Fruit fly (Drosophila melanogaster) Kc167 (cell line): ENCODE data around the gene CG9399.

Experiments used
- Myc ChIP-seq: fragments of >200 bp; optimal IDR thresholded peaks from 2 replicates; lab custom pipeline; 2017; ENCODE audit warnings: missing external identifiers
- Sin3A ChIP-seq: fragments of >200 bp; optimal IDR thresholded peaks from 2 replicates; lab custom pipeline; 2018; ENCODE audit warnings: missing external identifiers
- h ChIP-seq: fragments of >200 bp; optimal IDR thresholded peaks from 3 replicates; lab custom pipeline; 2018; ENCODE audit warnings: missing external identifiers
- insv ChIP-seq: fragments of >200 bp; optimal IDR thresholded peaks from 3 replicates; lab custom pipeline; 2018; ENCODE audit warnings: missing external identifiers
- psq ChIP-seq: fragments of >200 bp; optimal IDR thresholded peaks from 2 replicates; lab custom pipeline; 2017; ENCODE audit warnings: missing external identifiers
- ttk ChIP-seq: sonication (Bioruptor generic); optimal IDR thresholded peaks from 2 replicates; lab custom pipeline; 2017; ENCODE audit warnings: missing external identifiers

CG9399 gene

dm6 chr3R:9583122-9583521, 9.1 kb upstream of the CG9399 start, which contains the start of gene CG33654:
CG33654 (minus strand) TSS chr3R:9583222.
- no peak for TF ChIP-seq Myc (lab: Kevin White, UChicago)
- no peak for TF ChIP-seq ttk
- TF ChIP-seq Sin3A (lab: Kevin White, UChicago): no peak
- TF ChIP-seq psq: no peak
- no peak for TF ChIP-seq h
- TF ChIP-seq insv (lab: Kevin White, UChicago): no peak

- TF ChIP-seq ttk (no peak), h (no peak), insv (lab: Kevin White, UChicago) (no peak), Myc (lab: Kevin White, UChicago) (no peak), Sin3A (lab: Kevin White, UChicago) (no peak), psq (no peak)
Measured at dm6 chr3R:9581973-9582372, 8.0 kb upstream of the CG9399 start.

dm6 chr3R:9581089-9581520, 7.1 kb upstream of the CG9399 start, which contains the start of gene CG8301:
CG8301 (plus strand) TSS chr3R:9581306.
- TF ChIP-seq insv (lab: Kevin White, UChicago) (no peak), Myc (lab: Kevin White, UChicago) (no peak), h (no peak), psq (no peak), Sin3A (lab: Kevin White, UChicago) (no peak), ttk (no peak)

- TF ChIP-seq ttk (no peak), Myc (lab: Kevin White, UChicago) (no peak), psq (no peak), h (no peak), insv (lab: Kevin White, UChicago) (no peak), Sin3A (lab: Kevin White, UChicago) (no peak)
Measured at dm6 chr3R:9577382-9578137, 3.5 kb upstream of the CG9399 start, which contains the start of the genes Kap-alpha3 and Son. Kap-alpha3 (minus strand) TSS chr3R:9577733. Son (plus strand) TSS chr3R:9578042.

dm6 chr3R:9572929-9573811, 841 bp downstream of the CG9399 start:
- TF ChIP-seq Sin3A (lab: Kevin White, UChicago) (no peak), insv (lab: Kevin White, UChicago) (no peak), psq (no peak), h (no peak), ttk (no peak), Myc (lab: Kevin White, UChicago) (no peak)

- TF ChIP-seq h (no peak), psq (no peak), Myc (lab: Kevin White, UChicago) (no peak), ttk (no peak), Sin3A (lab: Kevin White, UChicago) (no peak), insv (lab: Kevin White, UChicago) (no peak)
Measured at dm6 chr3R:9571523-9571922, 2.5 kb downstream of the CG9399 start, which contains the start of gene CG9396. CG9396 (minus strand) TSS chr3R:9571623.

dm6 chr3R:9570657-9571056, 3.4 kb downstream of the CG9399 start:
- TF ChIP-seq h (no peak), ttk (no peak), psq (no peak), Sin3A (lab: Kevin White, UChicago) (no peak), insv (lab: Kevin White, UChicago) (no peak), Myc (lab: Kevin White, UChicago) (no peak)

- TF ChIP-seq Myc (lab: Kevin White, UChicago) (no peak), h (no peak), ttk (no peak), insv (lab: Kevin White, UChicago) (no peak), Sin3A (lab: Kevin White, UChicago) (no peak), psq (no peak)
Measured at dm6 chr3R:9570114-9570513, 3.9 kb downstream of the CG9399 start, which contains the start of gene CG16790. CG16790 (minus strand) TSS chr3R:9570214.

- TF ChIP-seq Sin3A (lab: Kevin White, UChicago) (no peak), insv (lab: Kevin White, UChicago) (no peak), psq (no peak), h (no peak), ttk (no peak), Myc (lab: Kevin White, UChicago) (no peak)
Measured at dm6 chr3R:9565895-9566294, 8.1 kb downstream of the CG9399 start, which contains the start of gene CG16789. CG16789 (plus strand) TSS chr3R:9566195.

- TF ChIP-seq Sin3A (lab: Kevin White, UChicago): peak; percentile 6
- TF ChIP-seq Myc (lab: Kevin White, UChicago): no peak
Measured at dm6 chr3R:9563240-9563992, 10.6 kb downstream of the CG9399 start, which contains the start of the genes CG9393 and Vps45. CG9393 (minus strand) TSS chr3R:9563673. Vps45 (plus strand) TSS chr3R:9563924.

- TF ChIP-seq psq: no peak
- TF ChIP-seq insv (lab: Kevin White, UChicago): no peak
- TF ChIP-seq Sin3A (lab: Kevin White, UChicago): no peak
- TF ChIP-seq h: no peak
- no peak for TF ChIP-seq Myc (lab: Kevin White, UChicago)
- TF ChIP-seq ttk: no peak
Measured at dm6 chr3R:9561121-9561520, 12.9 kb downstream of the CG9399 start.
